Fruit fly (Drosophila melanogaster) Kc167 (cell line): Measurements from ENCODE around the gene Gss1.
A peak's percentile ranks its signal among the peaks of the same experiment; 100 is the strongest.
"Not testable (repeated sequence)": the region's sequence is repeated elsewhere in the genome, so short reads cannot be mapped to it uniquely, and the experiment has no call there.

Source experiments
- Myc ChIP-seq: fragments of >200 bp; optimal IDR thresholded peaks from 2 replicates; lab custom pipeline; 2017; ENCODE audit warnings: missing external identifiers
- Sin3A ChIP-seq: fragments of >200 bp; optimal IDR thresholded peaks from 2 replicates; lab custom pipeline; 2018; ENCODE audit warnings: missing external identifiers
- h ChIP-seq: fragments of >200 bp; optimal IDR thresholded peaks from 3 replicates; lab custom pipeline; 2018; ENCODE audit warnings: missing external identifiers
- insv ChIP-seq: fragments of >200 bp; optimal IDR thresholded peaks from 3 replicates; lab custom pipeline; 2018; ENCODE audit warnings: missing external identifiers
- psq ChIP-seq: fragments of >200 bp; optimal IDR thresholded peaks from 2 replicates; lab custom pipeline; 2017; ENCODE audit warnings: missing external identifiers
- ttk ChIP-seq: sonication (Bioruptor generic); optimal IDR thresholded peaks from 2 replicates; lab custom pipeline; 2017; ENCODE audit warnings: missing external identifiers

Gene Gss1

dm6 chrX:17884567-17884966 is 4.8 kb upstream of the Gss1 start:
- no peak for TF ChIP-seq insv (lab: Kevin White, UChicago)
- TF ChIP-seq ttk (lab: Kevin White, UChicago), result no peak
- no peak for TF ChIP-seq h (lab: Kevin White, UChicago)
- TF ChIP-seq Sin3A (lab: Kevin White, UChicago), result no peak
- no peak for TF ChIP-seq psq (lab: Kevin White, UChicago)
- no peak for TF ChIP-seq Myc (lab: Kevin White, UChicago)

- TF ChIP-seq ttk (lab: Kevin White, UChicago) (no peak), psq (lab: Kevin White, UChicago) (no peak), h (lab: Kevin White, UChicago) (no peak), Myc (lab: Kevin White, UChicago) (no peak), insv (lab: Kevin White, UChicago) (no peak), Sin3A (lab: Kevin White, UChicago) (no peak)
Observed at dm6 chrX:17885295-17885694, 4.1 kb upstream of the Gss1 start.

- TF ChIP-seq psq (lab: Kevin White, UChicago), result no peak
- no peak for TF ChIP-seq ttk (lab: Kevin White, UChicago)
- TF ChIP-seq h (lab: Kevin White, UChicago), result no peak
- TF ChIP-seq Sin3A (lab: Kevin White, UChicago), result no peak
- no peak for TF ChIP-seq insv (lab: Kevin White, UChicago)
- no peak for TF ChIP-seq Myc (lab: Kevin White, UChicago)
Observed at dm6 chrX:17886107-17886448, 3.3 kb upstream of the Gss1 start.

dm6 chrX:17886449-17887207 is 2.7 kb upstream of the Gss1 start:
- TF ChIP-seq Sin3A (lab: Kevin White, UChicago) (no peak), h (lab: Kevin White, UChicago) (no peak), psq (lab: Kevin White, UChicago) (no peak), insv (lab: Kevin White, UChicago) (no peak)

dm6 chrX:17887208-17887627 is 2.1 kb upstream of the Gss1 start, which contains the start of gene mnb:
mnb (minus strand) TSS chrX:17887222.
- TF ChIP-seq psq (lab: Kevin White, UChicago) (peak; percentile 62), insv (lab: Kevin White, UChicago) (no peak), h (lab: Kevin White, UChicago) (no peak), Sin3A (lab: Kevin White, UChicago) (peak; percentile 62)

- TF ChIP-seq Myc (lab: Kevin White, UChicago) (no peak), psq (lab: Kevin White, UChicago) (no peak), ttk (lab: Kevin White, UChicago) (no peak)
Observed at dm6 chrX:17887877-17888276, 1.5 kb upstream of the Gss1 start, which contains the start of gene CG6788. CG6788 (plus strand) TSS chrX:17888177.

- TF ChIP-seq h, insv, Myc (lab: Kevin White, UChicago): not testable (repeated sequence)
Observed at dm6 chrX:17899402-17899801, 10.1 kb downstream of the Gss1 start, which contains the start of gene Gss2. Gss2 (plus strand) TSS chrX:17899702.

dm6 chrX:17907184-17908006 is 18.0 kb downstream of the Gss1 start, which contains the start of the genes CG7772 and Vps4:
CG7772 (minus strand) TSS chrX:17907261.
Vps4 (plus strand) TSS chrX:17907692.
- TF ChIP-seq ttk (lab: Kevin White, UChicago) (no peak), Myc (lab: Kevin White, UChicago) (no peak), psq (lab: Kevin White, UChicago) (no peak), Sin3A (lab: Kevin White, UChicago) (no peak), h (lab: Kevin White, UChicago) (no peak), insv (lab: Kevin White, UChicago) (no peak)

- TF ChIP-seq insv (lab: Kevin White, UChicago), result no peak
- TF ChIP-seq Sin3A (lab: Kevin White, UChicago), result no peak
- no peak for TF ChIP-seq ttk (lab: Kevin White, UChicago)
- no peak for TF ChIP-seq h (lab: Kevin White, UChicago)
- TF ChIP-seq Myc (lab: Kevin White, UChicago), result no peak
- TF ChIP-seq psq (lab: Kevin White, UChicago), result no peak
Observed at dm6 chrX:17910606-17910940, 21.2 kb downstream of the Gss1 start.

- no peak for TF ChIP-seq Sin3A (lab: Kevin White, UChicago)
- TF ChIP-seq ttk (lab: Kevin White, UChicago), result no peak
- no peak for TF ChIP-seq h (lab: Kevin White, UChicago)
- no peak for TF ChIP-seq psq (lab: Kevin White, UChicago)
Observed at dm6 chrX:17910941-17911703, 21.8 kb downstream of the Gss1 start, which contains the start of gene CG6847. CG6847 (plus strand) TSS chrX:17911462.

dm6 chrX:17912514-17912913 is 23.2 kb downstream of the Gss1 start:
- no peak for TF ChIP-seq ttk (lab: Kevin White, UChicago)
- no peak for TF ChIP-seq psq (lab: Kevin White, UChicago)
- no peak for TF ChIP-seq Myc (lab: Kevin White, UChicago)
- TF ChIP-seq Sin3A (lab: Kevin White, UChicago), result no peak
- no peak for TF ChIP-seq h (lab: Kevin White, UChicago)
- TF ChIP-seq insv (lab: Kevin White, UChicago), result no peak
